Worm (Caenorhabditis elegans) whole organism, young adult: Measurements from ENCODE around the gene tag-321.

Experiments used
- B0019.2 ChIP-seq: fragments of 200-800 bp; sonication (Bioruptor generic); conservative IDR thresholded peaks from 2 replicates; pipeline ENCODE4 v1.3.6; 2022; ENCODE audit warnings: missing genetic modification reagents, missing genetic modification characterization, missing compliant biosample characterization
- B0035.1 ChIP-seq: sonication (generic microtip); optimal IDR thresholded peaks from 2 replicates; lab custom pipeline; 2016; ENCODE audit warnings: missing genetic modification characterization, mild to moderate bottlenecking, missing compliant biosample characterization, missing genotype, missing genetic modification reagents
- B0336.3 ChIP-seq: fragments of 200-800 bp; sonication (Bioruptor generic); IDR thresholded peaks from 2 replicates; pipeline ENCODE4 v1.3.6; 2022; ENCODE audit warnings: missing genetic modification characterization, missing compliant biosample characterization
- C06A6.2 ChIP-seq: fragments of 200-800 bp; sonication (Bioruptor generic); conservative IDR thresholded peaks from 2 replicates; pipeline ENCODE4 v1.3.6; 2022; ENCODE audit warnings: missing genetic modification characterization, missing compliant biosample characterization
- F22D6.2 ChIP-seq: sonication (generic microtip); optimal IDR thresholded peaks from 2 replicates; lab custom pipeline; 2016; ENCODE audit warnings: mild to moderate bottlenecking, missing genetic modification characterization, missing compliant biosample characterization
- F23B12.7 ChIP-seq: sonication (generic microtip); optimal IDR thresholded peaks from 2 replicates; lab custom pipeline; 2017; ENCODE audit warnings: missing genetic modification characterization, mild to moderate bottlenecking, missing compliant biosample characterization, antibody characterized with exemption, moderate library complexity; ENCODE audit not compliant: insufficient read depth
- F33H1.4 ChIP-seq: fragments of 200-800 bp; sonication (Bioruptor generic); IDR thresholded peaks from 2 replicates; pipeline ENCODE4 v1.3.6; 2022; ENCODE audit warnings: missing genetic modification reagents, missing genetic modification characterization, missing compliant biosample characterization
- F49E8.2 ChIP-seq: sonication (generic microtip); optimal IDR thresholded peaks from 3 replicates; lab custom pipeline; 2017; ENCODE audit warnings: missing genetic modification characterization, mild to moderate bottlenecking, missing compliant biosample characterization, antibody characterized with exemption, moderate library complexity; ENCODE audit not compliant: insufficient read depth
- Y53F4B.3 ChIP-seq: fragments of 200-800 bp; sonication (Bioruptor generic); IDR thresholded peaks from 2 replicates; pipeline ENCODE4 v1.3.6; 2022; ENCODE audit warnings: missing genetic modification reagents, missing genetic modification characterization, missing compliant biosample characterization
- Y53G8AR.9 ChIP-seq: fragments of 200-800 bp; sonication (Bioruptor generic); conservative IDR thresholded peaks from 2 replicates; pipeline ENCODE4 v1.3.6; 2022; ENCODE audit warnings: missing genetic modification reagents, missing genetic modification characterization, missing compliant biosample characterization
- Y95B8A.8 ChIP-seq: fragments of 200-800 bp; sonication (Bioruptor generic); IDR thresholded peaks from 2 replicates; pipeline ENCODE4 v1.3.6; 2022; ENCODE audit warnings: missing genetic modification reagents, missing genetic modification characterization, missing compliant biosample characterization
- athp-1 ChIP-seq: sonication (generic microtip); optimal IDR thresholded peaks from 2 replicates; lab custom pipeline; 2017; ENCODE audit warnings: mild to moderate bottlenecking, missing genetic modification characterization, missing compliant biosample characterization
- attf-3 ChIP-seq: fragments of 200-800 bp; sonication (Bioruptor generic); conservative IDR thresholded peaks from 2 replicates; pipeline ENCODE4 v1.3.6; 2022; ENCODE audit warnings: missing genetic modification reagents, missing genetic modification characterization, missing compliant biosample characterization
- attf-5 ChIP-seq: fragments of 200-800 bp; sonication (Bioruptor generic); optimal IDR thresholded peaks from 2 replicates; lab custom pipeline; 2018; ENCODE audit warnings: mild to moderate bottlenecking, missing genetic modification characterization, missing compliant biosample characterization
- attf-6 ChIP-seq: fragments of 200-800 bp; sonication (Bioruptor generic); IDR thresholded peaks from 2 replicates; pipeline ENCODE4 v1.3.6; 2022; ENCODE audit warnings: missing genetic modification reagents, missing genetic modification characterization, missing compliant biosample characterization
- bed-1 ChIP-seq: fragments of 200-800 bp; sonication (Bioruptor generic); IDR thresholded peaks from 2 replicates; pipeline ENCODE4 v1.3.6; 2022; ENCODE audit warnings: missing genetic modification reagents, missing genetic modification characterization, missing compliant biosample characterization
- ccch-3 ChIP-seq: fragments of 200-800 bp; sonication (Bioruptor generic); optimal IDR thresholded peaks from 2 replicates; lab custom pipeline; 2018; ENCODE audit warnings: mild to moderate bottlenecking, missing genetic modification characterization, missing compliant biosample characterization
- cebp-1 ChIP-seq, 2 experiments: fragments of 200-800 bp in 1 of 2; sonication (Bioruptor generic) in 1 of 2; sonication (generic microtip) in 1 of 2; IDR thresholded peaks in 1 of 2; optimal IDR thresholded peaks in 1 of 2; 2 replicates each; pipeline versions ENCODE4 v1.3.6 to Lab custom; 2017 to 2022; ENCODE audit warnings: missing compliant biosample characterization in 2 of 2, missing genetic modification characterization in 2 of 2, mild to moderate bottlenecking in 1 of 2, missing genetic modification reagents in 1 of 2, moderate library complexity in 1 of 2
- cebp-2 ChIP-seq: fragments of 200-800 bp; sonication (Bioruptor generic); IDR thresholded peaks from 2 replicates; pipeline ENCODE4 v1.3.6; 2022; ENCODE audit warnings: missing genetic modification characterization, missing compliant biosample characterization
- die-1 ChIP-seq: sonication (generic microtip); optimal IDR thresholded peaks from 2 replicates; lab custom pipeline; 2016; ENCODE audit warnings: missing genotype, mild to moderate bottlenecking, missing genetic modification characterization, missing compliant biosample characterization
- dox-1 ChIP-seq: fragments of 200-800 bp; sonication (Bioruptor generic); IDR thresholded peaks from 2 replicates; pipeline ENCODE4 v1.3.6; 2022; ENCODE audit warnings: missing genetic modification reagents, missing genetic modification characterization, missing compliant biosample characterization
- dpff-1 ChIP-seq: sonication (generic microtip); optimal IDR thresholded peaks from 2 replicates; lab custom pipeline; 2017; ENCODE audit warnings: mild to moderate bottlenecking, missing genetic modification characterization, missing compliant biosample characterization
- egrh-3 ChIP-seq: fragments of 200-800 bp; sonication (Bioruptor generic); IDR thresholded peaks from 2 replicates; pipeline ENCODE4 v1.3.6; 2022; ENCODE audit warnings: missing genetic modification reagents, missing genetic modification characterization, missing compliant biosample characterization
- hlh-12 ChIP-seq: sonication (generic microtip); optimal IDR thresholded peaks from 2 replicates; lab custom pipeline; 2016; ENCODE audit warnings: missing genetic modification characterization, missing compliant biosample characterization
- hmg-1.2 ChIP-seq: fragments of 200-800 bp; sonication (Bioruptor generic); IDR thresholded peaks from 2 replicates; pipeline ENCODE4 v1.3.6; 2022; ENCODE audit warnings: missing genetic modification reagents, missing genetic modification characterization, missing compliant biosample characterization
- hsf-1 ChIP-seq: fragments of 200-800 bp; sonication (Bioruptor generic); IDR thresholded peaks from 2 replicates; pipeline ENCODE4 v1.3.6; 2022; ENCODE audit warnings: missing genetic modification reagents, missing genetic modification characterization, missing compliant biosample characterization
- lin-35 ChIP-seq, 3 experiments: fragments of 150-350 bp in 2 of 3; sonication (generic microtip) in 1 of 3; optimal IDR thresholded peaks; 2 replicates each; lab custom pipeline; 2014 to 2018; ENCODE audit warnings: missing biosample characterization in 3 of 3, missing genetic modification characterization in 3 of 3, missing genetic modification reagents in 3 of 3
- lir-1 ChIP-seq: fragments of 200-800 bp; sonication (Bioruptor generic); conservative IDR thresholded peaks from 2 replicates; pipeline ENCODE4 v1.3.6; 2022; ENCODE audit warnings: missing genetic modification reagents, missing genetic modification characterization, missing compliant biosample characterization
- lsl-1 ChIP-seq: fragments of 200-800 bp; sonication (Bioruptor generic); optimal IDR thresholded peaks from 2 replicates; lab custom pipeline; 2018; ENCODE audit warnings: mild to moderate bottlenecking, missing genetic modification characterization, moderate library complexity, missing compliant biosample characterization
- mcd-1 ChIP-seq: fragments of 200-800 bp; sonication (Bioruptor generic); IDR thresholded peaks from 2 replicates; pipeline ENCODE4 v1.3.6; 2022; ENCODE audit warnings: missing genetic modification reagents, missing genetic modification characterization, missing compliant biosample characterization
- mel-28 ChIP-seq: sonication (generic microtip); optimal IDR thresholded peaks from 2 replicates; lab custom pipeline; 2016; ENCODE audit warnings: borderline replicate concordance, mild to moderate bottlenecking, missing genetic modification characterization, missing compliant biosample characterization
- mes-4 ChIP-seq: sonication (generic microtip); optimal IDR thresholded peaks from 2 replicates; lab custom pipeline; 2016; ENCODE audit warnings: missing genotype, missing genetic modification characterization, missing compliant biosample characterization
- nfya-1 ChIP-seq: sonication (generic microtip); optimal IDR thresholded peaks from 2 replicates; lab custom pipeline; 2017; ENCODE audit warnings: antibody characterized with exemption, missing compliant biosample characterization, missing genetic modification characterization, borderline replicate concordance; ENCODE audit not compliant: insufficient read depth
- nfya-2 ChIP-seq: fragments of 200-800 bp; sonication (Bioruptor generic); IDR thresholded peaks from 2 replicates; pipeline ENCODE4 v1.3.6; 2022; ENCODE audit warnings: missing genetic modification reagents, missing genetic modification characterization, missing compliant biosample characterization
- nfyb-1 ChIP-seq: fragments of 200-800 bp; sonication (Bioruptor generic); IDR thresholded peaks from 2 replicates; pipeline ENCODE4 v1.3.6; 2022; ENCODE audit warnings: missing genetic modification reagents, missing genetic modification characterization, missing compliant biosample characterization
- nhr-120 ChIP-seq: fragments of 200-800 bp; sonication (Bioruptor generic); IDR thresholded peaks from 2 replicates; pipeline ENCODE4 v1.3.6; 2022; ENCODE audit warnings: missing genetic modification characterization, missing compliant biosample characterization
- nhr-179 ChIP-seq: sonication (generic microtip); optimal IDR thresholded peaks from 2 replicates; lab custom pipeline; 2016; ENCODE audit warnings: mild to moderate bottlenecking, missing genetic modification characterization, missing compliant biosample characterization
- sea-2 ChIP-seq: fragments of 200-800 bp; sonication (Bioruptor generic); IDR thresholded peaks from 2 replicates; pipeline ENCODE4 v1.3.6; 2022; ENCODE audit warnings: missing genetic modification characterization, missing compliant biosample characterization
- snpc-1.1 ChIP-seq: sonication (generic microtip); optimal IDR thresholded peaks from 2 replicates; lab custom pipeline; 2017; ENCODE audit warnings: missing genetic modification characterization, mild to moderate bottlenecking, missing compliant biosample characterization, antibody characterized with exemption, moderate library complexity, missing genotype, missing genetic modification reagents; ENCODE audit not compliant: insufficient read depth
- snpc-1.3 ChIP-seq: sonication (generic microtip); optimal IDR thresholded peaks from 2 replicates; lab custom pipeline; 2017; ENCODE audit warnings: missing genetic modification characterization, mild to moderate bottlenecking, missing compliant biosample characterization, antibody characterized with exemption, moderate library complexity, missing genotype, missing genetic modification reagents; ENCODE audit not compliant: insufficient read depth
- snpc-4 ChIP-seq, 5 experiments: fragments of 150-350 bp in 1 of 5; sonication (generic microtip) in 4 of 5; optimal IDR thresholded peaks; 2 replicates each; lab custom pipeline; 2014 to 2018; ENCODE audit warnings: missing genetic modification characterization in 5 of 5, missing biosample characterization in 3 of 5, antibody characterized with exemption in 2 of 5, mild to moderate bottlenecking in 2 of 5, missing compliant biosample characterization in 2 of 5, missing genotype in 2 of 5, moderate library complexity in 2 of 5, missing genetic modification reagents in 1 of 5
- sptf-2 ChIP-seq: fragments of 200-800 bp; sonication (Bioruptor generic); optimal IDR thresholded peaks from 2 replicates; lab custom pipeline; 2018; ENCODE audit warnings: mild to moderate bottlenecking, missing genetic modification characterization, missing compliant biosample characterization
- unc-62 ChIP-seq: fragments of 150-350 bp; optimal IDR thresholded peaks from 2 replicates; lab custom pipeline; 2014; ENCODE audit warnings: missing biosample characterization, missing genetic modification reagents, missing genetic modification characterization
- xnd-1 ChIP-seq: sonication (generic microtip); optimal IDR thresholded peaks from 2 replicates; lab custom pipeline; 2016; ENCODE audit warnings: missing genotype, missing genetic modification reagents, missing genetic modification characterization, missing compliant biosample characterization
- zim-3 ChIP-seq: sonication (generic microtip); optimal IDR thresholded peaks from 2 replicates; lab custom pipeline; 2017; ENCODE audit warnings: mild to moderate bottlenecking, missing genetic modification characterization, moderate library complexity, missing compliant biosample characterization
- ztf-28 ChIP-seq: fragments of 200-800 bp; sonication (Bioruptor generic); IDR thresholded peaks from 2 replicates; pipeline ENCODE4 v1.3.6; 2022; ENCODE audit warnings: missing genetic modification reagents, missing genetic modification characterization, missing compliant biosample characterization

tag-321 gene

DNA sequence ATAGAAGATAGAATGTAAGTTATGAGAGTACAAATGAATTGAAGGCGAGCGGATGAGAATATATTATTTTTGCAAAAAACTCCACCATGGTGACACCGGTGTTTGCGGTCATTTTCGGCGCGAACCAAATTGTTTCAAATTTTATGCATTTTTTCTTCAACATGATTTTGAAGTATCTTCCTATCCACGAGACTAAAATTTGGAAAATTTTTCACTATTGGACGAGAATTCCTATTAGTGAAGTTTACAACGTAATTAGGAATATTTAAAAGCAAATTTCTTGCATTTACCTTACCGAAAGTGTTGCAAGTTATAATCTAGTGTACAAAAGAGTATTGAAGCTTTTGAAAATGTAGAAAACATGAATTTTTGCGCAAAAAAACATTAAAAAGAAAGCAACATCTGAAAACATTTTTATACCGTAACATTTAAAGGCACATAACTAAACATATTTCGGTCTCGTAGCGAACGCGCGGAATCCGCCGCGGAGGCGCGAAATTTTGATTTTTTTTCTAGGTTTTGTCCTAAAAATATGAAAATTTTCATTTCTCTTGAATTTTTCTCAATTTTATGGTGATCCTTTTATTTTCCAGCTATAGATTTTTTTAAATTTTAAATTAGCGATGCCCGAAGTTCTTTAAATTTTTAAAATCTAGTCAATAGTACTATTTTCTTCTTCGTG is 12.9 kb upstream of the tag-321 start, which contains the start of gene sgo-1 (continued):
- peak; percentile 100 for TF ChIP-seq F33H1.4
- TF ChIP-seq mcd-1 (GFP tag; lab: Robert Waterston, UW): peak; percentile 78
- peak; percentile 85 for TF ChIP-seq F49E8.2 (tag; lab: Kevin White, UChicago)
- TF ChIP-seq C06A6.2 (GFP tag; lab: Robert Waterston, UW): no peak
- TF ChIP-seq dpff-1: no peak
- TF ChIP-seq attf-5 (GFP tag; lab: Kevin White, UChicago): no peak
- peak; percentile 90 for TF ChIP-seq Y53G8AR.9 (GFP tag; lab: Robert Waterston, UW)
- TF ChIP-seq xnd-1 (tag; lab: Kevin White, UChicago): peak; percentile 99
- no peak for TF ChIP-seq mel-28
- peak; percentile 73; the same call in 1 of the 2 replicates for TF ChIP-seq ztf-28 (GFP tag; lab: Robert Waterston, UW)
- TF ChIP-seq egrh-3: no peak
- no peak for TF ChIP-seq F22D6.2 (tag; lab: Kevin White, UChicago)
- TF ChIP-seq snpc-1.3 (tag; lab: Kevin White, UChicago): peak; percentile 85
- TF ChIP-seq zim-3 (tag; lab: Kevin White, UChicago): no peak
- peak; percentile 98 for TF ChIP-seq Y95B8A.8 (GFP tag; lab: Robert Waterston, UW)
- TF ChIP-seq snpc-4 (GFP tag; optimal IDR thresholded peaks at IDR 0.05; lab: Kevin White, UChicago): peak; percentile 70
- peak in 3 of 4 experiments; percentile 41 to 70 (median 60) for TF ChIP-seq snpc-4 (tag; optimal IDR thresholded peaks at IDR 0.05; lab: Kevin White, UChicago)
- TF ChIP-seq lin-35 (GFP tag; optimal IDR thresholded peaks at IDR 0.05; lab: Kevin White, UChicago): peak in 2 of 3 experiments; percentile 2 to 82
- peak; percentile 90 for TF ChIP-seq B0019.2
- TF ChIP-seq nfya-2 (GFP tag; lab: Robert Waterston, UW): peak; percentile 70; the same call in 1 of the 2 replicates
- peak; percentile 97 for TF ChIP-seq lsl-1 (GFP tag; lab: Kevin White, UChicago)
- TF ChIP-seq B0336.3: peak; percentile 87
- TF ChIP-seq athp-1: peak; percentile 70
- peak; percentile 69; the same call in 1 of the 2 replicates for TF ChIP-seq lir-1 (GFP tag; lab: Robert Waterston, UW)
- no peak for TF ChIP-seq nfya-1
- peak; percentile 49; the same call in 1 of the 2 replicates for TF ChIP-seq Y53F4B.3
- peak; percentile 53 for TF ChIP-seq snpc-1.1 (tag; lab: Kevin White, UChicago)
- no peak for TF ChIP-seq F23B12.7
- peak; percentile 91 for TF ChIP-seq dox-1 (GFP tag; lab: Robert Waterston, UW)
- peak; percentile 35; the same call in 1 of the 2 replicates for TF ChIP-seq cebp-1 (GFP tag; IDR thresholded peaks at IDR 0.05; lab: Robert Waterston, UW)
- no peak for TF ChIP-seq cebp-1 (tag; optimal IDR thresholded peaks at IDR 0.05; lab: Kevin White, UChicago)
- no peak for TF ChIP-seq cebp-2 (GFP tag; lab: Robert Waterston, UW)
- TF ChIP-seq hmg-1.2 (GFP tag; lab: Robert Waterston, UW): peak; percentile 68
- no peak for TF ChIP-seq sea-2
- peak; percentile 41; the same call in 1 of the 2 replicates for TF ChIP-seq attf-3 (GFP tag; lab: Robert Waterston, UW)
- TF ChIP-seq ccch-3 (GFP tag; lab: Kevin White, UChicago): no peak

DNA sequence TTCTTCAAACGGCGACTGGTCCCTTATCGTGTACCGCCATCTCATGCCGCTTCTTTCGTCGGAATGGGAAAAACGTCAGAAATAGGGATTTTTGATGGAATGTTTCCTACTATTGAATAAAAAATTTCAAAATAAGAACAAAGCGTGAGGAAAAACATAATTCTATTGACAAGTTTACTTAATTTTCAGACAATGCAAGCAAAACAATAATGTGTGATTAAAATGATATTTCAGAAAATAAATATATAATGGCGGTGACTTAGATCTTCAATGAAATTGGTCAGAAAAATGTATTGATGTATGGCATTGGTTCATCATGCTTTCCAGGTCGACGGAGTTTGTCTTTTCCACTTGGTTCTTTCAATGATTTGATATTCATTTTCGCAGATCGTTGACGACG is 11.1 kb upstream of the tag-321 start, which contains the start of gene ntp-1:
Gene ntp-1, minus strand, starts transcription at position 101 of the 400 bp plus-strand sequence.
- TF ChIP-seq unc-62 (no peak), die-1 (tag; lab: Kevin White, UChicago) (no peak), attf-3 (GFP tag; lab: Robert Waterston, UW) (no peak), F49E8.2 (tag; lab: Kevin White, UChicago) (no peak), nhr-120 (GFP tag; lab: Robert Waterston, UW) (no peak), nfyb-1 (no peak), bed-1 (GFP tag; lab: Robert Waterston, UW) (no peak), hsf-1 (GFP tag; lab: Robert Waterston, UW) (no peak), B0035.1 (tag; lab: Kevin White, UChicago) (no peak), nhr-179 (no peak), Y53G8AR.9 (GFP tag; lab: Robert Waterston, UW) (no peak), sptf-2 (GFP tag; lab: Kevin White, UChicago) (no peak), F23B12.7 (no peak), mes-4 (tag; lab: Kevin White, UChicago) (no peak), attf-6 (GFP tag; lab: Robert Waterston, UW) (no peak), hlh-12 (tag; lab: Kevin White, UChicago) (no peak)
